Worm (Caenorhabditis elegans) whole organism, L3 larva: ENCODE data around the gene elo-4.

Source experiments
- R02D3.7 ChIP-seq: fragments of 150-350 bp; optimal IDR thresholded peaks from 2 replicates; lab custom pipeline; 2014; ENCODE audit warnings: missing biosample characterization, missing genetic modification characterization
- ceh-82 ChIP-seq: fragments of 150-350 bp; optimal IDR thresholded peaks from 2 replicates; lab custom pipeline; 2014; ENCODE audit warnings: missing biosample characterization, missing genetic modification characterization
- daf-12 ChIP-seq: fragments of 150-350 bp; optimal IDR thresholded peaks from 2 replicates; lab custom pipeline; 2014; ENCODE audit warnings: missing biosample characterization, missing genetic modification reagents, missing genetic modification characterization
- fkh-10 ChIP-seq: sonication (generic microtip); optimal IDR thresholded peaks from 2 replicates; lab custom pipeline; 2017; ENCODE audit warnings: missing biosample characterization, missing genetic modification reagents, missing genetic modification characterization
- fos-1 ChIP-seq: fragments of 150-350 bp; optimal IDR thresholded peaks from 2 replicates; lab custom pipeline; 2014; ENCODE audit warnings: missing biosample characterization, missing genetic modification characterization
- jun-1 ChIP-seq: fragments of 150-350 bp; optimal IDR thresholded peaks from 2 replicates; lab custom pipeline; 2014; ENCODE audit warnings: missing biosample characterization, missing genetic modification reagents, missing genetic modification characterization
- lin-15B ChIP-seq: fragments of 150-350 bp; optimal IDR thresholded peaks from 2 replicates; lab custom pipeline; 2014; ENCODE audit warnings: missing biosample characterization, missing genetic modification characterization
- nhr-28 ChIP-seq: fragments of 150-350 bp; optimal IDR thresholded peaks from 2 replicates; lab custom pipeline; 2014; ENCODE audit warnings: missing biosample characterization, missing genetic modification characterization
- nhr-76 ChIP-seq: fragments of 150-350 bp; sonication (generic microtip); optimal IDR thresholded peaks from 5 replicates; lab custom pipeline; 2014; ENCODE audit warnings: missing biosample characterization, missing genetic modification characterization
- pha-4 ChIP-seq: fragments of 150-350 bp; optimal IDR thresholded peaks from 2 replicates; lab custom pipeline; 2014; ENCODE audit warnings: missing biosample characterization, missing genetic modification reagents, missing genetic modification characterization
- snpc-4 ChIP-seq: fragments of 150-350 bp; optimal IDR thresholded peaks from 2 replicates; lab custom pipeline; 2014; ENCODE audit warnings: missing biosample characterization, missing genetic modification characterization
- unc-39 ChIP-seq: sonication (generic microtip); optimal IDR thresholded peaks from 4 replicates; lab custom pipeline; 2017; ENCODE audit warnings: missing biosample characterization, missing genetic modification characterization

DNA sequence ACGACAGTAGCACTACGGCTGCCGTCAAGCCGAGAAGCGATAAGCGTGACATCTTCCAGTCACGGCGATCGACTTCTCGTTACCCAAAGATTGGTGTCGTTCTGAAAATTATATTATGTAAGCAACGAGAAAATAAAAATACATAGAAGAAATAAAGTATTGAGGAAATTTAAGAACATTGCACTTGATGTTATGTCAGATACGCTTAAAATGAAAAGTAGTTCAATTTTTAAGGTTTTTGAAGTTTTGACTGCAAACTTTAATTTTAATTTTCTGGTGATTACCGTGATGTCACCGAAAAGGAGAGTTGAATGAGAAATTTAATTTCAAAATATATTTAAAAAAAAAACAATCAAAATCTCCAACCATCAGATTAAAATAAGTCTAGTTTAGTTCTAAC lies 10.3 kb upstream of the elo-4 start, which contains the start of gene emb-9:
- TF ChIP-seq pha-4 (tag; lab: Kevin White, UChicago) (no peak), nhr-76 (no peak), fkh-10 (GFP tag; lab: Kevin White, UChicago) (no peak), snpc-4 (tag; lab: Kevin White, UChicago) (no peak), ceh-82 (tag; lab: Kevin White, UChicago) (no peak), nhr-28 (no peak), lin-15B (tag; lab: Kevin White, UChicago) (no peak), daf-12 (tag; lab: Kevin White, UChicago) (no peak), fos-1 (tag; lab: Kevin White, UChicago) (no peak), R02D3.7 (tag; lab: Kevin White, UChicago) (no peak), unc-39 (tag; lab: Kevin White, UChicago) (no peak), jun-1 (tag; lab: Kevin White, UChicago) (no peak)
